Worm (Caenorhabditis elegans) whole organism, early embryonic: ENCODE measurements around the gene F53F1.6.

ENCODE experiments used
- B0310.2 ChIP-seq: sonication (generic microtip); optimal IDR thresholded peaks from 2 replicates; lab custom pipeline; 2016; ENCODE audit warnings: mild to moderate bottlenecking, missing genetic modification characterization, missing compliant biosample characterization
- F13C5.2 ChIP-seq: sonication (generic microtip); optimal IDR thresholded peaks from 2 replicates; lab custom pipeline; 2017; ENCODE audit warnings: mild to moderate bottlenecking, missing genetic modification characterization, inconsistent platforms, missing compliant biosample characterization
- aly-1 ChIP-seq: sonication (generic microtip); optimal IDR thresholded peaks from 2 replicates; lab custom pipeline; 2016; ENCODE audit warnings: missing genetic modification characterization, missing compliant biosample characterization
- ama-1 ChIP-seq: fragments of 150-350 bp; optimal IDR thresholded peaks from 2 replicates; lab custom pipeline; 2014
- ceh-13 ChIP-seq: fragments of 200-800 bp; sonication (Bioruptor generic); optimal IDR thresholded peaks from 2 replicates; lab custom pipeline; 2018; ENCODE audit warnings: mild to moderate bottlenecking, missing genetic modification characterization, missing compliant biosample characterization
- ceh-36 ChIP-seq: sonication (generic microtip); optimal IDR thresholded peaks from 2 replicates; lab custom pipeline; 2016; ENCODE audit warnings: missing genetic modification characterization, inconsistent platforms, missing compliant biosample characterization
- ets-7 ChIP-seq: sonication (generic microtip); optimal IDR thresholded peaks from 2 replicates; lab custom pipeline; 2016; ENCODE audit warnings: missing genotype, missing genetic modification characterization, missing compliant biosample characterization
- flt-1 ChIP-seq: fragments of 200-800 bp; sonication (Bioruptor generic); IDR thresholded peaks from 2 replicates; pipeline ENCODE4 v1.3.6; 2022; ENCODE audit warnings: missing genetic modification characterization, missing compliant biosample characterization
- hnd-1 ChIP-seq: sonication (generic microtip); optimal IDR thresholded peaks from 2 replicates; lab custom pipeline; 2016; ENCODE audit warnings: missing genetic modification characterization, missing compliant biosample characterization
- sea-1 ChIP-seq: fragments of 200-800 bp; sonication (Bioruptor generic); conservative IDR thresholded peaks from 2 replicates; pipeline ENCODE4 v1.3.6; 2022; ENCODE audit warnings: missing genetic modification characterization, missing compliant biosample characterization
- tbx-11 ChIP-seq: fragments of 200-800 bp; sonication (Bioruptor generic); IDR thresholded peaks from 2 replicates; pipeline ENCODE4 v1.3.6; 2022; ENCODE audit warnings: missing genetic modification characterization, missing compliant biosample characterization
- tbx-37 ChIP-seq: fragments of 200-800 bp; sonication (Bioruptor generic); conservative IDR thresholded peaks from 2 replicates; pipeline ENCODE4 v1.3.6; 2022; ENCODE audit warnings: missing genetic modification reagents, missing genetic modification characterization, missing compliant biosample characterization
- tra-4 ChIP-seq: sonication (generic microtip); optimal IDR thresholded peaks from 2 replicates; lab custom pipeline; 2017; ENCODE audit warnings: missing genetic modification characterization, missing compliant biosample characterization

DNA sequence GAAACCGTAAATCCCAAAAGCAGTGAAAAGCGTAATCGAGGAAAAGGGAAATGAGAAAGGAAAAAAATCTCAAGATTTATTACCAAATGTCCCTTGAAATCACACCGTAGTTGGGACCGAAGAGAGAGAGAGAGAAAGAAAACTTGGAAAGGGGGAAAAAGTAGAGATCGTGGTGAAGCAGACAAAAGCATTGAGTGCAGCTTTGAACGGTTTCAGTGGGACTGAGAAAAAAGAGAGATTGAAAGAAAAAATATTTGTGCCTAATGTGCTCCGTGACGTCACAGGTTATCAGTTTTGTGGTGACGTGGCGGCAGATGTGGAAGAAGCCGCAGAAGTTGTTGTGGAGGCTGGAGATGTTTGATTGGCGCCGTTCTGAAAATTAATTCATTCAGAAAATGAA lies 47.1 kb downstream of the F53F1.6 start:
- no peak for TF ChIP-seq ama-1 (lab: Kevin White, UChicago)
- TF ChIP-seq ceh-13 (GFP tag; lab: Kevin White, UChicago), result no peak
- no peak for TF ChIP-seq tra-4 (tag; lab: Kevin White, UChicago)
- no peak for TF ChIP-seq aly-1 (tag; lab: Kevin White, UChicago)
- no peak for TF ChIP-seq flt-1 (GFP tag; lab: Robert Waterston, UW)
- TF ChIP-seq ceh-36, result no peak
- TF ChIP-seq tbx-37 (GFP tag; lab: Robert Waterston, UW), result no peak
- no peak for TF ChIP-seq B0310.2 (tag; lab: Kevin White, UChicago)
- TF ChIP-seq tbx-11 (GFP tag; lab: Robert Waterston, UW), result no peak
- no peak for TF ChIP-seq ets-7 (tag; lab: Kevin White, UChicago)
- TF ChIP-seq F13C5.2 (tag; lab: Kevin White, UChicago), result no peak
- TF ChIP-seq hnd-1 (tag; lab: Kevin White, UChicago), result no peak
- TF ChIP-seq sea-1 (GFP tag; lab: Robert Waterston, UW), result no peak
